Fruit fly (Drosophila melanogaster): ENCODE data around the gene Mulk.
A peak's percentile ranks its signal among the peaks of the same experiment; 100 is the strongest.

Gene Mulk

DNA sequence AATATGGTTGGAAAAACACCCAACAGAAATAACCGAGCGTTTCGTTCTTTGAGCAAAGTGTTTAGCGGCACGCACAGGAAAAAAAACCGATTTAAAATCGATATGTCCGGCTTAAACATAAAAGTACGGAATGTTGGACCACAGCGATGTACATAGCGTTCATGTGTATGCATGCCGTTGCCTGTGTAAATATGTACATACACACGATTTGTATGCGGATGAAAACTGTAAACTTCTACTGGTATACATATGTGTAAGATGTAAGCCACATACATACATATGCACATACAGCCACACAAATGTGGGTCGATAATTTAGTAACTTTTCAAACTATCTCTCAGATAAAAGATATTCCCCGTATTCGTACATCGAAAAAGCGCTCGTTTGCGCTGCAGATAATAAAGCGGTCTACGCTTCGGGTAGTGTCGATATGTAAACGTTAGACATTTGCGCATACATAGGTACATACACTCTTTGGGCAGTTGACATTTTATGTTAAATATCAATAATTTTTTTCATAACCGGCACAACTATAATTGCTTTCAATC is 20.1 kb upstream of the Mulk start (continued):
- no peak for TF ChIP-seq lmd (GFP tag; IDR thresholded peaks at IDR 0.05)
- TF ChIP-seq H2.0 (GFP tag; IDR thresholded peaks at IDR 0.05), result no peak
- no peak for TF ChIP-seq prd (optimal IDR thresholded peaks at IDR 0.05)
- no peak for TF ChIP-seq prd (GFP tag; IDR thresholded peaks at IDR 0.05)
- TF ChIP-seq CG15479 (GFP tag; optimal IDR thresholded peaks at IDR 0.05), result peak; percentile 81
- TF ChIP-seq ro (GFP tag; IDR thresholded peaks at IDR 0.05), result no peak
- TF ChIP-seq vfl (GFP tag; optimal IDR thresholded peaks at IDR 0.05), result no peak
- no peak for TF ChIP-seq CG2120 (GFP tag; optimal IDR thresholded peaks at IDR 0.05)
- no peak for TF ChIP-seq hb (GFP tag; IDR thresholded peaks at IDR 0.05; ENCODE audit: partially characterized antibody)
- peak; percentile 49 for TF ChIP-seq Fer1 (GFP tag; optimal IDR thresholded peaks at IDR 0.05)
- TF ChIP-seq odd (GFP tag; optimal IDR thresholded peaks at IDR 0.05), result peak; percentile 11
- TF ChIP-seq CG12236 (GFP tag; optimal IDR thresholded peaks at IDR 0.05), result no peak
- no peak for TF ChIP-seq gce (GFP tag; IDR thresholded peaks at IDR 0.05)
- peak; percentile 64 for TF ChIP-seq Xrp1 (GFP tag; IDR thresholded peaks at IDR 0.05)
- no peak for TF ChIP-seq Ptx1 (GFP tag; IDR thresholded peaks at IDR 0.05)
- no peak for TF ChIP-seq Meics (GFP tag; optimal IDR thresholded peaks at IDR 0.05)
- TF ChIP-seq run (tag; optimal IDR thresholded peaks at IDR 0.05), result no peak
- TF ChIP-seq D (optimal IDR thresholded peaks at IDR 0.05), result no peak
- TF ChIP-seq D (GFP tag; optimal IDR thresholded peaks at IDR 0.05), result peak; percentile 57
- no peak for TF ChIP-seq CG1647 (GFP tag; optimal IDR thresholded peaks at IDR 0.05)
- TF ChIP-seq CG18262 (tag; optimal IDR thresholded peaks at IDR 0.05), result peak; percentile 23
- no peak for TF ChIP-seq CG11093 (GFP tag; IDR thresholded peaks at IDR 0.05)
- no peak for TF ChIP-seq CG8765 (GFP tag; IDR thresholded peaks at IDR 0.05)
- no peak for TF ChIP-seq pum (GFP tag; optimal IDR thresholded peaks at IDR 0.05)
- TF ChIP-seq kah (GFP tag; optimal IDR thresholded peaks at IDR 0.05), result peak; percentile 55
- no peak for TF ChIP-seq CG6854 (GFP tag; optimal IDR thresholded peaks at IDR 0.05)
- no peak for TF ChIP-seq stwl (tag; optimal IDR thresholded peaks at IDR 0.05)
- no peak for TF ChIP-seq CG43689 (GFP tag; IDR thresholded peaks at IDR 0.05)
- peak; percentile 79 for TF ChIP-seq cg (GFP tag; optimal IDR thresholded peaks at IDR 0.05)
- TF ChIP-seq Ada2b (GFP tag; IDR thresholded peaks at IDR 0.05), result no peak
- no peak for TF ChIP-seq crc (GFP tag; optimal IDR thresholded peaks at IDR 0.05)
- TF ChIP-seq chn (GFP tag; optimal IDR thresholded peaks at IDR 0.05), result no peak
- TF ChIP-seq Lhr (GFP tag; optimal IDR thresholded peaks at IDR 0.05), result no peak
- TF ChIP-seq Dbx (GFP tag; IDR thresholded peaks at IDR 0.05), result no peak
- peak; percentile 75 for TF ChIP-seq pfk (GFP tag; optimal IDR thresholded peaks at IDR 0.05)
- TF ChIP-seq CG17612 (GFP tag; IDR thresholded peaks at IDR 0.05), result no peak
- TF ChIP-seq CG8290 (GFP tag; optimal IDR thresholded peaks at IDR 0.05), result peak; percentile 15
- peak in 1 of 2 experiments; percentile 73 for TF ChIP-seq CG8290 (tag; optimal IDR thresholded peaks at IDR 0.05)
- peak in 1 of 3 experiments; percentile 51 for TF ChIP-seq lola (GFP tag; optimal IDR thresholded peaks at IDR 0.05)
- no peak for TF ChIP-seq CG16863 (GFP tag; optimal IDR thresholded peaks at IDR 0.05)
- TF ChIP-seq Dip3 (GFP tag; optimal IDR thresholded peaks at IDR 0.05), result no peak
- no peak for TF ChIP-seq CG10462 (GFP tag; optimal IDR thresholded peaks at IDR 0.05)
- peak; percentile 20 for TF ChIP-seq trh (GFP tag; optimal IDR thresholded peaks at IDR 0.05)
- TF ChIP-seq lov (optimal IDR thresholded peaks at IDR 0.05), result no peak
- no peak for TF ChIP-seq lov (GFP tag; IDR thresholded peaks at IDR 0.05)
- no peak for TF ChIP-seq CG5180 (GFP tag; optimal IDR thresholded peaks at IDR 0.05)
- TF ChIP-seq CG18476 (GFP tag; optimal IDR thresholded peaks at IDR 0.05), result no peak
- TF ChIP-seq Doc3 (GFP tag; IDR thresholded peaks at IDR 0.05; ENCODE audit: partially characterized antibody), result no peak
- no peak for TF ChIP-seq Elba2 (GFP tag; optimal IDR thresholded peaks at IDR 0.05)
- no peak for TF ChIP-seq ken (GFP tag; IDR thresholded peaks at IDR 0.05)
- TF ChIP-seq CG15696 (tag; optimal IDR thresholded peaks at IDR 0.05), result peak; percentile 83
- no peak for TF ChIP-seq HHEX (GFP tag; optimal IDR thresholded peaks at IDR 0.05)
- peak; percentile 11 for TF ChIP-seq CG3163 (GFP tag; optimal IDR thresholded peaks at IDR 0.05)

All from whole organism, embryonic.